1 fruit fly cellular context compared by ENCODE assay signal in genomic region chr3L:12336339-12336738, dm6.
A peak's percentile ranks its signal among the peaks of the same experiment; 100 is the strongest.
TF ChIP-seq lines count a peak whose summit lies in the region.

CG10418 (plus strand) TSS chr3L:12336676.

TF ChIP-seq in whole organism, embryonic, 481 proteins besides CTCF, POLR2A, EP300 and RAD21 (continued from another document and continues in another):
- TF ChIP-seq Sox102F (GFP tag; optimal IDR thresholded peaks at IDR 0.05; lab: Kevin White, UChicago) = peak; percentile 40
- peak; percentile 1 for TF ChIP-seq CG18476 (GFP tag; optimal IDR thresholded peaks at IDR 0.05; lab: Kevin White, UChicago)
- TF ChIP-seq CG4820 (GFP tag; optimal IDR thresholded peaks at IDR 0.05; lab: Kevin White, UChicago) = peak; percentile 3
- TF ChIP-seq CG10366 (GFP tag; IDR thresholded peaks at IDR 0.05; lab: Robert Waterston, UW) = peak; percentile 20; the same call in 1 of the 2 replicates
- TF ChIP-seq CG12391 (tag; optimal IDR thresholded peaks at IDR 0.05; lab: Kevin White, UChicago) = peak; percentile 75
- no peak for TF ChIP-seq sr (GFP tag; IDR thresholded peaks at IDR 0.05; lab: Robert Waterston, UW)
- TF ChIP-seq Adf1 (GFP tag; IDR thresholded peaks at IDR 0.05; lab: Robert Waterston, UW) = no peak
- TF ChIP-seq gcm2 (GFP tag; optimal IDR thresholded peaks at IDR 0.05; lab: Kevin White, UChicago) = no peak
- TF ChIP-seq CG7372 (GFP tag; IDR thresholded peaks at IDR 0.05; lab: Robert Waterston, UW) = 0 out of 2 replicates have a peak, but pooled peaks have one; percentile 16
- peak; percentile 29; the same call in 1 of the 2 replicates for TF ChIP-seq H2.0 (GFP tag; IDR thresholded peaks at IDR 0.05; lab: Robert Waterston, UW)
- peak in 1 of 3 experiments; percentile 49 for TF ChIP-seq lola (GFP tag; optimal IDR thresholded peaks at IDR 0.05; lab: Kevin White, UChicago)
- peak; percentile 47 for TF ChIP-seq CG13775 (GFP tag; optimal IDR thresholded peaks at IDR 0.05; lab: Kevin White, UChicago)
- TF ChIP-seq CG11504 (tag; optimal IDR thresholded peaks at IDR 0.05; lab: Kevin White, UChicago) = peak; percentile 60
- TF ChIP-seq CG30403 (GFP tag; optimal IDR thresholded peaks at IDR 0.05; lab: Kevin White, UChicago) = peak; percentile 39
- TF ChIP-seq ato (GFP tag; IDR thresholded peaks at IDR 0.05; lab: Robert Waterston, UW; ENCODE audit: partially characterized antibody) = 0 out of 2 replicates have a peak, but pooled peaks have one; percentile 38
- TF ChIP-seq tgo (GFP tag; IDR thresholded peaks at IDR 0.05; lab: Robert Waterston, UW) = peak; percentile 32; the same call in 1 of the 3 replicates
- peak; percentile 52 for TF ChIP-seq MBD-R2 (GFP tag; IDR thresholded peaks at IDR 0.05; lab: Robert Waterston, UW)
- TF ChIP-seq abd-A (tag; optimal IDR thresholded peaks at IDR 0.05; lab: Kevin White, UChicago) = peak; percentile 24
- TF ChIP-seq Ada2b (GFP tag; IDR thresholded peaks at IDR 0.05; lab: Robert Waterston, UW) = no peak
- no peak for TF ChIP-seq NfI (GFP tag; optimal IDR thresholded peaks at IDR 0.05; lab: Kevin White, UChicago)
- peak; percentile 21 for TF ChIP-seq CG4617 (GFP tag; optimal IDR thresholded peaks at IDR 0.05; lab: Kevin White, UChicago; ENCODE audit: borderline replicate concordance)
- peak; percentile 87 for TF ChIP-seq Scr (GFP tag; IDR thresholded peaks at IDR 0.05; lab: Robert Waterston, UW; ENCODE audit: partially characterized antibody)
- TF ChIP-seq CG14441 (GFP tag; IDR thresholded peaks at IDR 0.05; lab: Robert Waterston, UW) = no peak
- peak; percentile 32 for TF ChIP-seq pho (GFP tag; optimal IDR thresholded peaks at IDR 0.05; lab: Kevin White, UChicago)
- peak; percentile 97 for TF ChIP-seq E2f2 (GFP tag; IDR thresholded peaks at IDR 0.05; lab: Robert Waterston, UW)
- TF ChIP-seq ranshi (GFP tag; IDR thresholded peaks at IDR 0.05; lab: Robert Waterston, UW) = peak; percentile 44; the same call in 1 of the 2 replicates
- peak; percentile 3 for TF ChIP-seq NC2β (GFP tag; optimal IDR thresholded peaks at IDR 0.05; lab: Kevin White, UChicago)
- TF ChIP-seq stwl (tag; optimal IDR thresholded peaks at IDR 0.05; lab: Kevin White, UChicago) = peak; percentile 58
- no peak for TF ChIP-seq tap (tag; optimal IDR thresholded peaks at IDR 0.05; lab: Kevin White, UChicago)
- peak; percentile 9; the same call in 1 of the 2 replicates for TF ChIP-seq sob (GFP tag; IDR thresholded peaks at IDR 0.05; lab: Robert Waterston, UW)
- TF ChIP-seq sqz (GFP tag; optimal IDR thresholded peaks at IDR 0.05; lab: Kevin White, UChicago) = peak; percentile 67
- peak; percentile 20 for TF ChIP-seq CG8290 (GFP tag; optimal IDR thresholded peaks at IDR 0.05; lab: Kevin White, UChicago)
- TF ChIP-seq CG8290 (tag; optimal IDR thresholded peaks at IDR 0.05; lab: Kevin White, UChicago) = no peak
- TF ChIP-seq cwo (GFP tag; optimal IDR thresholded peaks at IDR 0.05; lab: Kevin White, UChicago) = no peak
- no peak for TF ChIP-seq CG8281 (tag; optimal IDR thresholded peaks at IDR 0.05; lab: Kevin White, UChicago)
- TF ChIP-seq CG34224 (GFP tag; IDR thresholded peaks at IDR 0.05; lab: Robert Waterston, UW; ENCODE audit: partially characterized antibody) = peak; percentile 77
- TF ChIP-seq Myb (GFP tag; optimal IDR thresholded peaks at IDR 0.05; lab: Kevin White, UChicago) = peak; percentile 10
- TF ChIP-seq crp (GFP tag; optimal IDR thresholded peaks at IDR 0.05; lab: Kevin White, UChicago) = peak in 1 of 2 experiments; percentile 43
- TF ChIP-seq klu (GFP tag; IDR thresholded peaks at IDR 0.05; lab: Robert Waterston, UW) = 0 out of 2 replicates have a peak, but pooled peaks have one; percentile 7
- peak; percentile 88 for TF ChIP-seq Med (GFP tag; lab: Kevin White, UChicago)
- peak; percentile 86 for TF ChIP-seq Sry-δ (GFP tag; optimal IDR thresholded peaks at IDR 0.05; lab: Kevin White, UChicago)
- peak; percentile 42 for TF ChIP-seq CG10654 (GFP tag; optimal IDR thresholded peaks at IDR 0.05; lab: Kevin White, UChicago)
- TF ChIP-seq Pdp1 (GFP tag; optimal IDR thresholded peaks at IDR 0.05; lab: Kevin White, UChicago) = peak in 1 of 2 experiments; percentile 13
- peak; percentile 11 for TF ChIP-seq CG18764 (GFP tag; optimal IDR thresholded peaks at IDR 0.05; lab: Kevin White, UChicago)
- TF ChIP-seq Dfd (GFP tag; optimal IDR thresholded peaks at IDR 0.05; lab: Kevin White, UChicago) = no peak
- peak in 1 of 2 experiments; percentile 27 for TF ChIP-seq bsh (GFP tag; optimal IDR thresholded peaks at IDR 0.05; lab: Kevin White, UChicago)
- TF ChIP-seq z (GFP tag; IDR thresholded peaks at IDR 0.05; lab: Robert Waterston, UW) = no peak
- TF ChIP-seq CG10147 (GFP tag; optimal IDR thresholded peaks at IDR 0.05; lab: Kevin White, UChicago) = peak; percentile 37
- peak; percentile 1 for TF ChIP-seq Dek (tag; optimal IDR thresholded peaks at IDR 0.05; lab: Kevin White, UChicago)
- peak; percentile 50 for TF ChIP-seq gem (tag; optimal IDR thresholded peaks at IDR 0.05; lab: Kevin White, UChicago)
- TF ChIP-seq Hmr (GFP tag; optimal IDR thresholded peaks at IDR 0.05; lab: Kevin White, UChicago) = peak; percentile 23
- 0 out of 3 replicates have a peak, but pooled peaks have one; percentile 43 for TF ChIP-seq CG7963 (GFP tag; IDR thresholded peaks at IDR 0.05; lab: Robert Waterston, UW; ENCODE audit: partially characterized antibody)
- TF ChIP-seq CG2129 (GFP tag; IDR thresholded peaks at IDR 0.05; lab: Robert Waterston, UW; ENCODE audit: partially characterized antibody) = peak; percentile 76
- peak; percentile 77 for TF ChIP-seq CG3847 (GFP tag; IDR thresholded peaks at IDR 0.05; lab: Robert Waterston, UW)
- no peak for TF ChIP-seq jing (GFP tag; optimal IDR thresholded peaks at IDR 0.05; lab: Kevin White, UChicago)
- peak; percentile 51; the same call in 1 of the 2 replicates for TF ChIP-seq tna (GFP tag; IDR thresholded peaks at IDR 0.05; lab: Robert Waterston, UW; ENCODE audit: partially characterized antibody)
- peak; percentile 91 for TF ChIP-seq BEAF-32 (GFP tag; optimal IDR thresholded peaks at IDR 0.05; lab: Kevin White, UChicago)
- 0 out of 2 replicates have a peak, but pooled peaks have one; percentile 16 for TF ChIP-seq al (GFP tag; IDR thresholded peaks at IDR 0.05; lab: Robert Waterston, UW)
- TF ChIP-seq MTF-1 (GFP tag; optimal IDR thresholded peaks at IDR 0.05; lab: Kevin White, UChicago; ENCODE audit: borderline replicate concordance) = no peak
- TF ChIP-seq C15 (GFP tag; IDR thresholded peaks at IDR 0.05; lab: Robert Waterston, UW) = no peak
- peak; percentile 66; the same call in 2 of the 3 replicates for TF ChIP-seq CG6791 (GFP tag; IDR thresholded peaks at IDR 0.05; lab: Robert Waterston, UW; ENCODE audit: partially characterized antibody)
- peak; percentile 65 for TF ChIP-seq Chrac-16 (GFP tag; optimal IDR thresholded peaks at IDR 0.05; lab: Kevin White, UChicago)
- TF ChIP-seq amos (GFP tag; IDR thresholded peaks at IDR 0.05; lab: Robert Waterston, UW; ENCODE audit: partially characterized antibody) = peak; percentile 77
- TF ChIP-seq Doc3 (GFP tag; IDR thresholded peaks at IDR 0.05; lab: Robert Waterston, UW; ENCODE audit: partially characterized antibody) = peak; percentile 78
- TF ChIP-seq CG7786 (GFP tag; optimal IDR thresholded peaks at IDR 0.05; lab: Kevin White, UChicago) = peak; percentile 22
- TF ChIP-seq CG12236 (GFP tag; optimal IDR thresholded peaks at IDR 0.05; lab: Kevin White, UChicago) = no peak
- peak; percentile 14 for TF ChIP-seq CG9609 (GFP tag; optimal IDR thresholded peaks at IDR 0.05; lab: Kevin White, UChicago)
- TF ChIP-seq Ssrp (tag; optimal IDR thresholded peaks at IDR 0.05; lab: Kevin White, UChicago) = peak; percentile 50
- no peak for TF ChIP-seq Deaf1 (tag; optimal IDR thresholded peaks at IDR 0.05; lab: Kevin White, UChicago)
- peak; percentile 62; the same call in 1 of the 2 replicates for TF ChIP-seq bbx (GFP tag; IDR thresholded peaks at IDR 0.05; lab: Robert Waterston, UW; ENCODE audit: partially characterized antibody)
- TF ChIP-seq HmgZ (tag; optimal IDR thresholded peaks at IDR 0.05; lab: Kevin White, UChicago) = peak; percentile 19
- TF ChIP-seq Trl (optimal IDR thresholded peaks at IDR 0.05; lab: Kevin White, UChicago) = no peak
- no peak for TF ChIP-seq Trl (GFP tag; optimal IDR thresholded peaks at IDR 0.05; lab: Kevin White, UChicago)
- peak; percentile 27 for TF ChIP-seq CG12942 (GFP tag; optimal IDR thresholded peaks at IDR 0.05; lab: Kevin White, UChicago)
- no peak for TF ChIP-seq Xrp1 (GFP tag; IDR thresholded peaks at IDR 0.05; lab: Robert Waterston, UW)
- TF ChIP-seq CG16863 (GFP tag; optimal IDR thresholded peaks at IDR 0.05; lab: Kevin White, UChicago) = peak; percentile 14
- TF ChIP-seq CG4424 (GFP tag; optimal IDR thresholded peaks at IDR 0.05; lab: Kevin White, UChicago) = peak; percentile 49
- TF ChIP-seq Hey (tag; optimal IDR thresholded peaks at IDR 0.05; lab: Kevin White, UChicago) = no peak
- TF ChIP-seq CG42726 (GFP tag; IDR thresholded peaks at IDR 0.05; lab: Robert Waterston, UW; ENCODE audit: partially characterized antibody) = peak; percentile 44
- TF ChIP-seq CG14014 (GFP tag; IDR thresholded peaks at IDR 0.05; lab: Robert Waterston, UW) = peak; percentile 10; the same call in 1 of the 2 replicates
- peak; percentile 81 for TF ChIP-seq CG14710 (tag; optimal IDR thresholded peaks at IDR 0.05; lab: Kevin White, UChicago)
- TF ChIP-seq zen2 (GFP tag; IDR thresholded peaks at IDR 0.05; lab: Robert Waterston, UW; ENCODE audit: partially characterized antibody) = peak; percentile 46; the same call in 1 of the 3 replicates
- peak; percentile 39 for TF ChIP-seq tin (GFP tag; optimal IDR thresholded peaks at IDR 0.05; lab: Kevin White, UChicago)
- 0 out of 3 replicates have a peak, but pooled peaks have one; percentile 50 for TF ChIP-seq mld (GFP tag; IDR thresholded peaks at IDR 0.05; lab: Robert Waterston, UW; ENCODE audit: partially characterized antibody)
- TF ChIP-seq CG18011 (GFP tag; optimal IDR thresholded peaks at IDR 0.05; lab: Kevin White, UChicago) = peak; percentile 99
- peak; percentile 63 for TF ChIP-seq Hr3 (GFP tag; optimal IDR thresholded peaks at IDR 0.05; lab: Kevin White, UChicago)
- no peak for TF ChIP-seq lov (optimal IDR thresholded peaks at IDR 0.05; lab: Kevin White, UChicago)
- 0 out of 3 replicates have a peak, but pooled peaks have one; percentile 4 for TF ChIP-seq lov (GFP tag; IDR thresholded peaks at IDR 0.05; lab: Robert Waterston, UW)
- no peak for TF ChIP-seq CG6683 (GFP tag; optimal IDR thresholded peaks at IDR 0.05; lab: Kevin White, UChicago)
- no peak for TF ChIP-seq CG2202 (tag; optimal IDR thresholded peaks at IDR 0.05; lab: Kevin White, UChicago)
- TF ChIP-seq sens (GFP tag; lab: Kevin White, UChicago) = peak; percentile 82
- TF ChIP-seq Hr51 (GFP tag; optimal IDR thresholded peaks at IDR 0.05; lab: Kevin White, UChicago) = peak; percentile 24 to 29
- TF ChIP-seq inv (GFP tag; IDR thresholded peaks at IDR 0.05; lab: Robert Waterston, UW; ENCODE audit: partially characterized antibody) = peak; percentile 77
- TF ChIP-seq CG6813 (GFP tag; optimal IDR thresholded peaks at IDR 0.05; lab: Kevin White, UChicago) = no peak
- peak; percentile 43 for TF ChIP-seq CG12155 (GFP tag; optimal IDR thresholded peaks at IDR 0.05; lab: Kevin White, UChicago)
- TF ChIP-seq sim (GFP tag; IDR thresholded peaks at IDR 0.05; lab: Robert Waterston, UW) = no peak
- TF ChIP-seq CG10267 (tag; optimal IDR thresholded peaks at IDR 0.05; lab: Kevin White, UChicago) = peak; percentile 59
- peak; percentile 31; the same call in 1 of the 2 replicates for TF ChIP-seq ssp (GFP tag; IDR thresholded peaks at IDR 0.05; lab: Robert Waterston, UW)
- TF ChIP-seq zf30C (GFP tag; optimal IDR thresholded peaks at IDR 0.05; lab: Kevin White, UChicago) = no peak
- peak; percentile 33 for TF ChIP-seq CG9817 (tag; optimal IDR thresholded peaks at IDR 0.05; lab: Kevin White, UChicago)
- peak; percentile 69 for TF ChIP-seq Ets97D (GFP tag; optimal IDR thresholded peaks at IDR 0.05; lab: Kevin White, UChicago)
- peak; percentile 48 for TF ChIP-seq CG15696 (tag; optimal IDR thresholded peaks at IDR 0.05; lab: Kevin White, UChicago)
- no peak for TF ChIP-seq dati (GFP tag; IDR thresholded peaks at IDR 0.05; lab: Robert Waterston, UW)
- TF ChIP-seq hbn (GFP tag; IDR thresholded peaks at IDR 0.05; lab: Robert Waterston, UW; ENCODE audit: partially characterized antibody) = peak; percentile 79
- TF ChIP-seq gfzf (GFP tag; optimal IDR thresholded peaks at IDR 0.05; lab: Kevin White, UChicago) = peak; percentile 14
- TF ChIP-seq CG2116 (GFP tag; optimal IDR thresholded peaks at IDR 0.05; lab: Kevin White, UChicago) = peak; percentile 82
- TF ChIP-seq fu2 (GFP tag; optimal IDR thresholded peaks at IDR 0.05; lab: Kevin White, UChicago) = peak; percentile 6
- TF ChIP-seq Dip3 (GFP tag; optimal IDR thresholded peaks at IDR 0.05; lab: Kevin White, UChicago) = peak; percentile 13
- peak; percentile 8 for TF ChIP-seq Mad (GFP tag; optimal IDR thresholded peaks at IDR 0.05; lab: Kevin White, UChicago)
- TF ChIP-seq E2f1 (GFP tag; IDR thresholded peaks at IDR 0.05; lab: Robert Waterston, UW) = peak; percentile 41; the same call in 1 of the 2 replicates
- peak; percentile 80 for TF ChIP-seq unc-4 (GFP tag; IDR thresholded peaks at IDR 0.05; lab: Robert Waterston, UW; ENCODE audit: partially characterized antibody)
- TF ChIP-seq CG9932 (GFP tag; IDR thresholded peaks at IDR 0.05; lab: Robert Waterston, UW) = peak; percentile 59
- TF ChIP-seq Sin3A (optimal IDR thresholded peaks at IDR 0.05; lab: Kevin White, UChicago) = peak; percentile 77
- peak; percentile 43 for TF ChIP-seq CG13424 (tag; optimal IDR thresholded peaks at IDR 0.05; lab: Kevin White, UChicago)
- TF ChIP-seq CG2199 (GFP tag; IDR thresholded peaks at IDR 0.05; lab: Robert Waterston, UW) = no peak
- peak; percentile 35 for TF ChIP-seq CG15601 (tag; optimal IDR thresholded peaks at IDR 0.05; lab: Kevin White, UChicago)
- peak; percentile 5; the same call in 1 of the 2 replicates for TF ChIP-seq ap (GFP tag; IDR thresholded peaks at IDR 0.05; lab: Robert Waterston, UW)
- TF ChIP-seq Nf-YC (tag; optimal IDR thresholded peaks at IDR 0.05; lab: Kevin White, UChicago) = peak; percentile 47
- TF ChIP-seq vvl (GFP tag; IDR thresholded peaks at IDR 0.05; lab: Robert Waterston, UW) = peak; percentile 32
- peak; percentile 65 for TF ChIP-seq ind (GFP tag; optimal IDR thresholded peaks at IDR 0.05; lab: Kevin White, UChicago)
- no peak for TF ChIP-seq CG14667 (GFP tag; IDR thresholded peaks at IDR 0.05; lab: Robert Waterston, UW)
- TF ChIP-seq CG1602 (GFP tag; optimal IDR thresholded peaks at IDR 0.05; lab: Kevin White, UChicago) = peak; percentile 63
- TF ChIP-seq CG34422 (GFP tag; IDR thresholded peaks at IDR 0.05; lab: Robert Waterston, UW) = peak; percentile 41; the same call in 1 of the 3 replicates
- TF ChIP-seq HLH4C (GFP tag; IDR thresholded peaks at IDR 0.05; lab: Robert Waterston, UW; ENCODE audit: partially characterized antibody) = peak; percentile 61; the same call in 2 of the 3 replicates
